Worm (Caenorhabditis elegans) whole organism, mixed stage, embryonic: ENCODE data around the gene F40G12.7.

Source experiments
- ces-1 ChIP-seq: fragments of 150-350 bp; optimal IDR thresholded peaks from 2 replicates; lab custom pipeline; 2014; ENCODE audit warnings: missing biosample characterization, missing genetic modification reagents, missing genetic modification characterization
- elt-1 ChIP-seq: sonication (generic microtip); optimal IDR thresholded peaks from 2 replicates; lab custom pipeline; 2017; ENCODE audit warnings: missing genetic modification characterization, mild to moderate bottlenecking, missing compliant biosample characterization, antibody characterized with exemption, moderate library complexity, borderline replicate concordance; ENCODE audit not compliant: insufficient read depth
- hlh-1 ChIP-seq: fragments of 150-350 bp; optimal IDR thresholded peaks from 2 replicates; lab custom pipeline; 2014; ENCODE audit warnings: missing biosample characterization, missing genetic modification reagents, missing genetic modification characterization
- lin-13 ChIP-seq: fragments of 150-350 bp; optimal IDR thresholded peaks from 2 replicates; lab custom pipeline; 2014; ENCODE audit warnings: missing biosample characterization, missing genetic modification characterization
- pha-4 ChIP-seq: fragments of 150-350 bp; optimal IDR thresholded peaks from 2 replicates; lab custom pipeline; 2018; ENCODE audit warnings: missing biosample characterization, missing genetic modification reagents, missing genetic modification characterization
- sem-2 ChIP-seq: fragments of 200-800 bp; sonication (Bioruptor generic); optimal IDR thresholded peaks from 2 replicates; lab custom pipeline; 2018; ENCODE audit warnings: mild to moderate bottlenecking, missing genetic modification characterization, missing compliant biosample characterization
- sptf-1 ChIP-seq: sonication (generic microtip); optimal IDR thresholded peaks from 2 replicates; lab custom pipeline; 2017; ENCODE audit warnings: mild to moderate bottlenecking, missing genetic modification characterization, moderate library complexity, missing compliant biosample characterization
- unc-120 ChIP-seq: sonication (generic microtip); optimal IDR thresholded peaks from 2 replicates; lab custom pipeline; 2017; ENCODE audit warnings: missing genetic modification characterization, missing compliant biosample characterization; ENCODE audit not compliant: poor library complexity, severe bottlenecking
- unc-39 ChIP-seq: fragments of 150-350 bp; optimal IDR thresholded peaks from 2 replicates; lab custom pipeline; 2014; ENCODE audit warnings: missing biosample characterization, missing genetic modification characterization
- unc-62 ChIP-seq: fragments of 150-350 bp; optimal IDR thresholded peaks from 2 replicates; lab custom pipeline; 2014; ENCODE audit warnings: missing biosample characterization, missing genetic modification reagents, missing genetic modification characterization

ce11 chrV:14268616-14269015 lies 5.8 kb upstream of the F40G12.7 start, which contains the start of gene F40G12.4:
- TF ChIP-seq ces-1 (GFP tag; lab: Kevin White, UChicago) (no peak), unc-120 (tag; lab: Kevin White, UChicago) (no peak), unc-39 (tag; lab: Kevin White, UChicago) (no peak), sem-2 (GFP tag; lab: Kevin White, UChicago) (no peak), unc-62 (GFP tag; lab: Kevin White, UChicago) (no peak), elt-1 (tag; lab: Kevin White, UChicago) (no peak), sptf-1 (tag; lab: Kevin White, UChicago) (no peak), pha-4 (tag; lab: Kevin White, UChicago) (no peak), hlh-1 (no peak), lin-13 (tag; lab: Kevin White, UChicago) (no peak)
